Worm (Caenorhabditis elegans): Measurements from ENCODE around the gene R07E5.11.

DNA sequence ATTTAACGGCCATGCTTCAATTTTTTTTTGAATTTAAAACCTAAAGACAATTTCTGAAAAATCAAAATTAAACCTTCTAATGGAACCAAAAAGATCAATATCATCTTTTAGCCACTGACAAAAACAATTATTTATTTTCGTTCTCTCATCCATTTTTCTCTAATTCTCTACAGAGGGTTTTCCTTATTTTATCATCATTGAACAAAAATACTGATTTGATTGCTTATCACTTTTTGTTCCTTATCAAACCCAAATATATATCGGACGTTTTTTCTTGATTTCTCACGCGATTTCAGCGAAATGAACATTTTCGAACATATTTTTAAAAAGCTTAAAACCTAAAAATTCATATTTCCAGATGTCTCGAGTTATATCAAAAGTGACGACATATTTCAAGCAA is 1.9 kb downstream of the R07E5.11 start, which contains the start of gene mpc-1:
- TF ChIP-seq dao-5 (tag; optimal IDR thresholded peaks at IDR 0.05) (no peak), W03F9.2 (tag; optimal IDR thresholded peaks at IDR 0.05) (no peak)
